Fruit fly (Drosophila melanogaster) whole organism, embryonic: ENCODE data around the gene cindr.

ENCODE experiments used
- Asciz ChIP-seq: fragments of 200-800 bp; sonication (Bioruptor generic); optimal IDR thresholded peaks from 2 replicates; lab custom pipeline; 2017; ENCODE audit warnings: missing biosample characterization, mild to moderate bottlenecking, missing genetic modification characterization, missing genetic modification reagents
- Atf6 ChIP-seq: fragments of 200-800 bp; sonication (Bioruptor generic); IDR thresholded peaks from 2 replicates; pipeline ENCODE4 v1.3.6; 2022; ENCODE audit warnings: missing biosample characterization, missing genetic modification characterization
- C15 ChIP-seq: fragments of 200-800 bp; sonication (Bioruptor generic); IDR thresholded peaks from 3 replicates; pipeline ENCODE4 v1.3.6; 2022; ENCODE audit warnings: missing biosample characterization, missing genetic modification characterization
- CG1233 ChIP-seq: fragments of 200-800 bp; sonication (Bioruptor generic); optimal IDR thresholded peaks from 4 replicates; lab custom pipeline; 2018; ENCODE audit warnings: missing biosample characterization, mild to moderate bottlenecking, missing genetic modification characterization
- CG12391 ChIP-seq: fragments of 200-800 bp; sonication (Bioruptor generic); optimal IDR thresholded peaks from 3 replicates; lab custom pipeline; 2018; ENCODE audit warnings: missing biosample characterization, mild to moderate bottlenecking, missing genetic modification characterization, moderate library complexity
- CG13123 ChIP-seq: fragments of 200-800 bp; sonication (Bioruptor generic); optimal IDR thresholded peaks from 2 replicates; lab custom pipeline; 2016; ENCODE audit warnings: missing biosample characterization, missing genetic modification characterization
- CG13424 ChIP-seq: fragments of 200-800 bp; sonication (Bioruptor generic); optimal IDR thresholded peaks from 2 replicates; lab custom pipeline; 2019; ENCODE audit warnings: missing biosample characterization, mild to moderate bottlenecking, missing genetic modification characterization, moderate library complexity
- CG14050 ChIP-seq: fragments of 200-800 bp; sonication (Bioruptor generic); IDR thresholded peaks from 3 replicates; pipeline ENCODE4 v1.3.6; 2022; ENCODE audit warnings: missing biosample characterization, missing genetic modification characterization
- CG15011 ChIP-seq: fragments of 200-800 bp; sonication (Bioruptor generic); optimal IDR thresholded peaks from 3 replicates; lab custom pipeline; 2018; ENCODE audit warnings: missing biosample characterization, mild to moderate bottlenecking, missing genetic modification characterization
- CG15601 ChIP-seq: fragments of 200-800 bp; sonication (Bioruptor generic); optimal IDR thresholded peaks from 3 replicates; lab custom pipeline; 2019; ENCODE audit warnings: missing biosample characterization, mild to moderate bottlenecking, missing genetic modification characterization, moderate library complexity
- CG15696 ChIP-seq: fragments of 200-800 bp; sonication (Bioruptor generic); optimal IDR thresholded peaks from 2 replicates; lab custom pipeline; 2019; ENCODE audit warnings: missing biosample characterization, mild to moderate bottlenecking, missing genetic modification characterization, moderate library complexity
- CG17568 ChIP-seq: fragments of 200-800 bp; sonication (Bioruptor generic); optimal IDR thresholded peaks from 2 replicates; lab custom pipeline; 2018; ENCODE audit warnings: missing biosample characterization, mild to moderate bottlenecking, missing genetic modification characterization, moderate library complexity
- CG1832 ChIP-seq: fragments of 200-800 bp; sonication (Bioruptor generic); optimal IDR thresholded peaks from 2 replicates; lab custom pipeline; 2017; ENCODE audit warnings: missing biosample characterization, mild to moderate bottlenecking, missing genetic modification characterization, inconsistent platforms
- CG18764 ChIP-seq: fragments of 200-800 bp; sonication (Bioruptor generic); optimal IDR thresholded peaks from 3 replicates; lab custom pipeline; 2016; ENCODE audit warnings: missing biosample characterization, missing genetic modification characterization
- CG2199 ChIP-seq: fragments of 200-800 bp; sonication (Bioruptor generic); IDR thresholded peaks from 3 replicates; pipeline ENCODE4 v1.3.6; 2022; ENCODE audit warnings: missing biosample characterization, missing genetic modification characterization
- CG2712 ChIP-seq: fragments of 200-800 bp; optimal IDR thresholded peaks from 3 replicates; lab custom pipeline; 2019; ENCODE audit warnings: missing biosample characterization, mild to moderate bottlenecking, missing genetic modification characterization, moderate library complexity
- CG30020 ChIP-seq: fragments of 200-800 bp; optimal IDR thresholded peaks from 2 replicates; lab custom pipeline; 2019; ENCODE audit warnings: missing biosample characterization, mild to moderate bottlenecking, missing genetic modification characterization, moderate library complexity
- CG32767 ChIP-seq: fragments of 200-800 bp; sonication (Bioruptor generic); IDR thresholded peaks from 2 replicates; pipeline ENCODE4 v1.3.6; 2022; ENCODE audit warnings: missing biosample characterization, missing genetic modification characterization
- CG6689 ChIP-seq: fragments of 200-800 bp; sonication (Bioruptor generic); IDR thresholded peaks from 2 replicates; pipeline ENCODE4 v1.3.6; 2022; ENCODE audit warnings: missing biosample characterization, missing genetic modification characterization
- CG6813 ChIP-seq: fragments of 200-800 bp; sonication (Bioruptor generic); optimal IDR thresholded peaks from 2 replicates; lab custom pipeline; 2017; ENCODE audit warnings: missing biosample characterization, missing genetic modification characterization, mild to moderate bottlenecking, moderate library complexity, missing genetic modification reagents
- CG7357 ChIP-seq: fragments of 200-800 bp; sonication (Bioruptor generic); IDR thresholded peaks from 3 replicates; pipeline ENCODE4 v1.3.6; 2022; ENCODE audit warnings: missing biosample characterization, missing genetic modification characterization
- CG8478 ChIP-seq: fragments of >200 bp; optimal IDR thresholded peaks from 2 replicates; lab custom pipeline; 2018
- CG9609 ChIP-seq: fragments of 200-800 bp; sonication (Bioruptor generic); optimal IDR thresholded peaks from 3 replicates; lab custom pipeline; 2016; ENCODE audit warnings: missing biosample characterization, missing genetic modification characterization
- Chrac-16 ChIP-seq: fragments of 200-800 bp; sonication (Bioruptor generic); optimal IDR thresholded peaks from 3 replicates; lab custom pipeline; 2016; ENCODE audit warnings: missing biosample characterization, missing genetic modification characterization
- Drgx ChIP-seq: fragments of 200-800 bp; sonication (Bioruptor generic); IDR thresholded peaks from 2 replicates; pipeline ENCODE4 v1.3.6; 2022; ENCODE audit warnings: missing biosample characterization, missing genetic modification characterization
- Nf-YA ChIP-seq: fragments of 200-800 bp; sonication (Bioruptor generic); IDR thresholded peaks from 2 replicates; pipeline ENCODE4 v1.3.6; 2022; ENCODE audit warnings: missing biosample characterization, missing genetic modification characterization
- Oli ChIP-seq: fragments of 200-800 bp; sonication (Bioruptor generic); optimal IDR thresholded peaks from 2 replicates; lab custom pipeline; 2018; ENCODE audit warnings: missing biosample characterization, mild to moderate bottlenecking, missing genetic modification characterization, moderate library complexity
- Ptx1 ChIP-seq: fragments of 200-800 bp; sonication (Bioruptor generic); IDR thresholded peaks from 2 replicates; pipeline ENCODE4 v1.3.6; 2022; ENCODE audit warnings: missing biosample characterization, missing genetic modification characterization
- Ravus ChIP-seq: fragments of 200-800 bp; sonication (Bioruptor generic); IDR thresholded peaks from 2 replicates; pipeline ENCODE4 v1.3.6; 2022; ENCODE audit warnings: missing biosample characterization, missing genetic modification characterization
- Sox100B ChIP-seq: fragments of 200-800 bp; sonication (Bioruptor generic); optimal IDR thresholded peaks from 3 replicates; lab custom pipeline; 2018; ENCODE audit warnings: missing biosample characterization, mild to moderate bottlenecking, missing genetic modification characterization
- al ChIP-seq: fragments of 200-800 bp; sonication (Bioruptor generic); IDR thresholded peaks from 2 replicates; pipeline ENCODE4 v1.3.6; 2022; ENCODE audit warnings: missing biosample characterization, missing genetic modification characterization
- ato ChIP-seq: fragments of 200-800 bp; sonication (Bioruptor generic); IDR thresholded peaks from 2 replicates; pipeline ENCODE4 v1.3.6; 2022; ENCODE audit warnings: missing biosample characterization, missing genetic modification characterization; ENCODE audit not compliant: partially characterized antibody
- chm ChIP-seq: fragments of 200-800 bp; sonication (Bioruptor generic); IDR thresholded peaks from 2 replicates; pipeline ENCODE4 v1.3.6; 2022; ENCODE audit warnings: missing biosample characterization, missing genetic modification characterization
- crol ChIP-seq: fragments of 200-800 bp; sonication (Bioruptor generic); IDR thresholded peaks from 2 replicates; pipeline ENCODE4 v1.3.6; 2022; ENCODE audit warnings: missing biosample characterization, missing genetic modification characterization
- ewg ChIP-seq: fragments of 200-800 bp; sonication (Bioruptor generic); optimal IDR thresholded peaks from 3 replicates; lab custom pipeline; 2017; ENCODE audit warnings: mild to moderate bottlenecking, missing biosample characterization, missing genetic modification reagents, missing genetic modification characterization
- gem ChIP-seq: fragments of 200-800 bp; sonication (Bioruptor generic); optimal IDR thresholded peaks from 2 replicates; lab custom pipeline; 2019; ENCODE audit warnings: missing biosample characterization, mild to moderate bottlenecking, missing genetic modification characterization, moderate library complexity
- grau ChIP-seq: fragments of 200-800 bp; optimal IDR thresholded peaks from 3 replicates; lab custom pipeline; 2019; ENCODE audit warnings: missing biosample characterization, mild to moderate bottlenecking, missing genetic modification characterization, moderate library complexity
- gt ChIP-seq: fragments of 200-800 bp; sonication (Bioruptor generic); IDR thresholded peaks from 2 replicates; pipeline ENCODE4 v1.3.6; 2022; ENCODE audit warnings: missing biosample characterization, missing genetic modification characterization
- h ChIP-seq: fragments of >200 bp; optimal IDR thresholded peaks from 2 replicates; lab custom pipeline; 2017
- lov ChIP-seq, 2 experiments: fragments of 200-800 bp in 1 of 2; fragments of >200 bp in 1 of 2; sonication (Bioruptor generic) in 1 of 2; IDR thresholded peaks in 1 of 2; optimal IDR thresholded peaks in 1 of 2; 2 replicates in 1 of 2; 3 replicates in 1 of 2; pipeline versions ENCODE4 v1.3.6 to Lab custom; 2017 to 2022; ENCODE audit warnings: missing biosample characterization in 1 of 2, missing genetic modification characterization in 1 of 2
- maf-S ChIP-seq: fragments of 200-800 bp; sonication (Bioruptor generic); optimal IDR thresholded peaks from 2 replicates; lab custom pipeline; 2016; ENCODE audit warnings: missing biosample characterization, missing genetic modification characterization
- mld ChIP-seq: fragments of 200-800 bp; sonication (Bioruptor generic); IDR thresholded peaks from 3 replicates; pipeline ENCODE4 v1.3.6; 2022; ENCODE audit warnings: missing biosample characterization, missing genetic modification characterization; ENCODE audit not compliant: partially characterized antibody
- nerfin-2 ChIP-seq: fragments of 200-800 bp; sonication (Bioruptor generic); IDR thresholded peaks from 2 replicates; pipeline ENCODE4 v1.3.6; 2022; ENCODE audit warnings: missing biosample characterization, missing genetic modification characterization; ENCODE audit not compliant: partially characterized antibody
- nmo ChIP-seq: fragments of 200-800 bp; sonication (Bioruptor generic); optimal IDR thresholded peaks from 2 replicates; lab custom pipeline; 2018; ENCODE audit warnings: missing biosample characterization, mild to moderate bottlenecking, missing genetic modification characterization, moderate library complexity
- org-1 ChIP-seq: fragments of 200-800 bp; sonication (Bioruptor generic); optimal IDR thresholded peaks from 2 replicates; lab custom pipeline; 2017; ENCODE audit warnings: missing biosample characterization, missing genetic modification characterization
- pnt ChIP-seq: fragments of 200-800 bp; sonication (Bioruptor generic); optimal IDR thresholded peaks from 3 replicates; lab custom pipeline; 2016; ENCODE audit warnings: missing biosample characterization, missing genetic modification characterization
- ranshi ChIP-seq: fragments of 200-800 bp; sonication (Bioruptor generic); IDR thresholded peaks from 2 replicates; pipeline ENCODE4 v1.3.6; 2022; ENCODE audit warnings: missing biosample characterization, missing genetic modification characterization
- sens ChIP-seq: fragments of 200-800 bp; sonication (Bioruptor generic); peaks from one replicate; lab custom pipeline; 2016; ENCODE audit warnings: missing biosample characterization, missing genetic modification characterization
- sim ChIP-seq: fragments of 200-800 bp; sonication (Bioruptor generic); IDR thresholded peaks from 2 replicates; pipeline ENCODE4 v1.3.6; 2022; ENCODE audit warnings: missing biosample characterization, missing genetic modification characterization
- so ChIP-seq: fragments of 200-800 bp; sonication (Bioruptor generic); IDR thresholded peaks from 3 replicates; pipeline ENCODE4 v1.3.6; 2022; ENCODE audit warnings: missing biosample characterization, missing genetic modification characterization
- ssp ChIP-seq: fragments of 200-800 bp; sonication (Bioruptor generic); IDR thresholded peaks from 2 replicates; pipeline ENCODE4 v1.3.6; 2022; ENCODE audit warnings: missing biosample characterization, missing genetic modification characterization
- sug ChIP-seq: fragments of 200-800 bp; optimal IDR thresholded peaks from 2 replicates; lab custom pipeline; 2019; ENCODE audit warnings: missing biosample characterization, mild to moderate bottlenecking, missing genetic modification characterization, moderate library complexity

Gene cindr

dm6 chr3R:30805762-30806371, 2.5 kb upstream of the cindr start (continued):
- TF ChIP-seq CG17568 = no peak
- no peak for TF ChIP-seq Oli (tag; lab: Kevin White, UChicago)
- TF ChIP-seq CG14050 (GFP tag; lab: Robert Waterston, UW) = no peak
- TF ChIP-seq CG8478 (lab: Kevin White, UChicago) = peak; percentile 98
- TF ChIP-seq CG15011 (GFP tag; lab: Kevin White, UChicago) = no peak
- TF ChIP-seq Atf6 (GFP tag; lab: Robert Waterston, UW) = 0 out of 2 replicates have a peak, but pooled peaks have one; percentile 13
- no peak for TF ChIP-seq CG6813 (GFP tag; lab: Kevin White, UChicago)
- no peak for TF ChIP-seq maf-S (GFP tag; lab: Kevin White, UChicago)
- TF ChIP-seq sens (GFP tag; lab: Kevin White, UChicago) = no peak
- TF ChIP-seq Ptx1 = no peak
- TF ChIP-seq nerfin-2 (GFP tag; lab: Robert Waterston, UW) = no peak
- TF ChIP-seq CG1832 (GFP tag; lab: Kevin White, UChicago) = peak; percentile 79
- TF ChIP-seq C15 (GFP tag; lab: Robert Waterston, UW) = no peak
- TF ChIP-seq org-1 (GFP tag; lab: Kevin White, UChicago) = no peak
- TF ChIP-seq CG13424 (tag; lab: Kevin White, UChicago) = no peak
- TF ChIP-seq Drgx (GFP tag; lab: Robert Waterston, UW) = no peak
- TF ChIP-seq Ravus = no peak
- peak; percentile 51 for TF ChIP-seq crol (GFP tag; lab: Robert Waterston, UW)
- TF ChIP-seq ato (GFP tag; lab: Robert Waterston, UW) = no peak
- TF ChIP-seq al (GFP tag; lab: Robert Waterston, UW) = no peak
- no peak for TF ChIP-seq sim (GFP tag; lab: Robert Waterston, UW)
- no peak for TF ChIP-seq CG15601 (tag; lab: Kevin White, UChicago)
- TF ChIP-seq ewg (GFP tag; lab: Kevin White, UChicago) = peak; percentile 64
- TF ChIP-seq CG1233 = no peak
- no peak for TF ChIP-seq chm (GFP tag; lab: Robert Waterston, UW)
- no peak for TF ChIP-seq grau (tag; lab: Kevin White, UChicago)
- no peak for TF ChIP-seq CG7357 (GFP tag; lab: Robert Waterston, UW)
- no peak for TF ChIP-seq CG9609 (GFP tag; lab: Kevin White, UChicago)
- no peak for TF ChIP-seq pnt (GFP tag; lab: Kevin White, UChicago)
- TF ChIP-seq CG12391 (tag; lab: Kevin White, UChicago) = no peak
- TF ChIP-seq CG30020 (tag; lab: Kevin White, UChicago) = no peak
- TF ChIP-seq mld = no peak
- TF ChIP-seq ssp (GFP tag; lab: Robert Waterston, UW) = no peak
- no peak for TF ChIP-seq CG2199 (GFP tag; lab: Robert Waterston, UW)
- no peak for TF ChIP-seq CG2712
- no peak for TF ChIP-seq CG13123 (GFP tag; lab: Kevin White, UChicago)
- peak; percentile 9 for TF ChIP-seq sug
- TF ChIP-seq Sox100B (GFP tag; lab: Kevin White, UChicago) = no peak
- no peak for TF ChIP-seq CG15696 (tag; lab: Kevin White, UChicago)
- 0 out of 2 replicates have a peak, but pooled peaks have one; percentile 18 for TF ChIP-seq CG32767 (GFP tag; lab: Robert Waterston, UW)
- no peak for TF ChIP-seq CG6689
- TF ChIP-seq CG18764 = no peak
- TF ChIP-seq nmo (GFP tag; lab: Kevin White, UChicago) = no peak
- TF ChIP-seq ranshi (GFP tag; lab: Robert Waterston, UW) = no peak
- TF ChIP-seq Chrac-16 (GFP tag; lab: Kevin White, UChicago) = no peak
- no peak for TF ChIP-seq Nf-YA (GFP tag; lab: Robert Waterston, UW)
- no peak for TF ChIP-seq so (GFP tag; lab: Robert Waterston, UW)
- no peak for TF ChIP-seq h
- no peak for TF ChIP-seq gem (tag; lab: Kevin White, UChicago)
- no peak for TF ChIP-seq lov (optimal IDR thresholded peaks at IDR 0.05; lab: Kevin White, UChicago)
- no peak for TF ChIP-seq lov (GFP tag; IDR thresholded peaks at IDR 0.05; lab: Robert Waterston, UW)
- TF ChIP-seq gt = no peak
- no peak for TF ChIP-seq Asciz (GFP tag; lab: Kevin White, UChicago)
